Worm (Caenorhabditis elegans): ENCODE data around the gene glt-3.

glt-3 gene

ce11 chrIV:10129957-10130356, at the start of gene glt-3:
Gene glt-3, plus strand, starts transcription at chrIV:10130257.
- no peak for TF ChIP-seq mcd-1 (GFP tag; IDR thresholded peaks at IDR 0.05)
- TF ChIP-seq Y53G8AR.9 (GFP tag; conservative IDR thresholded peaks at IDR 0.05): no peak
- no peak for TF ChIP-seq hsf-1 (GFP tag; IDR thresholded peaks at IDR 0.05)
- no peak for TF ChIP-seq tbx-9 (tag; optimal IDR thresholded peaks at IDR 0.05; ENCODE audit: borderline replicate concordance)
- no peak for TF ChIP-seq F49E8.2 (tag; optimal IDR thresholded peaks at IDR 0.05; ENCODE audit: insufficient read depth)
- TF ChIP-seq akir-1 (GFP tag; optimal IDR thresholded peaks at IDR 0.05): no peak

- no peak for TF ChIP-seq lir-1 (GFP tag; conservative IDR thresholded peaks at IDR 0.05)
- TF ChIP-seq snpc-3.4 (tag; optimal IDR thresholded peaks at IDR 0.05): no peak
- TF ChIP-seq ccch-3 (GFP tag; optimal IDR thresholded peaks at IDR 0.05): no peak
- no peak for TF ChIP-seq sdz-38 (tag; optimal IDR thresholded peaks at IDR 0.05)
- no peak for TF ChIP-seq him-1 (tag; optimal IDR thresholded peaks at IDR 0.05)
- no peak for TF ChIP-seq sea-2 (GFP tag; IDR thresholded peaks at IDR 0.05)
- no peak for TF ChIP-seq aptf-3 (GFP tag; IDR thresholded peaks at IDR 0.05)
- no peak for TF ChIP-seq mcd-1 (GFP tag; IDR thresholded peaks at IDR 0.05)
- no peak for TF ChIP-seq F10E7.11 (tag; optimal IDR thresholded peaks at IDR 0.05)
- no peak for TF ChIP-seq Y53F4B.3 (GFP tag; IDR thresholded peaks at IDR 0.05)
- TF ChIP-seq egrh-3 (GFP tag; IDR thresholded peaks at IDR 0.05): no peak
- no peak for TF ChIP-seq dpl-1 (GFP tag; optimal IDR thresholded peaks at IDR 0.05)
- TF ChIP-seq hlh-26 (GFP tag; conservative IDR thresholded peaks at IDR 0.05): no peak
- no peak for TF ChIP-seq tbx-9 (tag; optimal IDR thresholded peaks at IDR 0.05; ENCODE audit: borderline replicate concordance)
- TF ChIP-seq madf-6 (GFP tag; IDR thresholded peaks at IDR 0.05): no peak
- no peak for TF ChIP-seq Y53G8AR.9 (GFP tag; conservative IDR thresholded peaks at IDR 0.05)
- no peak for TF ChIP-seq gei-17 (GFP tag; optimal IDR thresholded peaks at IDR 0.05)
- no peak for TF ChIP-seq ekl-4 (GFP tag; IDR thresholded peaks at IDR 0.05)
These were observed 49.2 kb upstream of the glt-3 start, which contains the start of gene W01B6.6 for ce11 chrIV:10080816-10081215. Gene W01B6.6, plus strand, starts transcription at chrIV:10081116.

- TF ChIP-seq rec-8 (tag; optimal IDR thresholded peaks at IDR 0.05) (no peak), mcd-1 (GFP tag; IDR thresholded peaks at IDR 0.05) (peak; percentile 44; the same call in 1 of the 2 replicates), egl-18 (GFP tag; IDR thresholded peaks at IDR 0.05) (no peak), lir-1 (GFP tag; conservative IDR thresholded peaks at IDR 0.05) (0 out of 2 replicates have a peak, but pooled peaks have one; percentile 7), nfyb-1 (GFP tag; IDR thresholded peaks at IDR 0.05) (no peak), dox-1 (GFP tag; IDR thresholded peaks at IDR 0.05) (peak; percentile 35; the same call in 1 of the 2 replicates), fkh-3 (tag; optimal IDR thresholded peaks at IDR 0.05) (peak; percentile 10), zfh-2 (GFP tag; conservative IDR thresholded peaks at IDR 0.05) (peak; percentile 95), Y95B8A.8 (GFP tag; IDR thresholded peaks at IDR 0.05) (no peak), egrh-3 (GFP tag; IDR thresholded peaks at IDR 0.05) (peak; percentile 99)
These were observed 45.6 kb upstream of the glt-3 start, which contains the start of gene W01B6.8 for ce11 chrIV:10084323-10084959. Gene W01B6.8, minus strand, starts transcription at chrIV:10084373.

- TF ChIP-seq F49E8.2 (tag; optimal IDR thresholded peaks at IDR 0.05; ENCODE audit: insufficient read depth): peak; percentile 37
- no peak for TF ChIP-seq ccch-3 (GFP tag; optimal IDR thresholded peaks at IDR 0.05)
- TF ChIP-seq him-1 (tag; optimal IDR thresholded peaks at IDR 0.05): peak; percentile 4
- no peak for TF ChIP-seq egrh-3 (GFP tag; IDR thresholded peaks at IDR 0.05)
- no peak for TF ChIP-seq hsf-1 (GFP tag; IDR thresholded peaks at IDR 0.05)
- no peak for TF ChIP-seq snpc-4 (GFP tag; optimal IDR thresholded peaks at IDR 0.05)
- peak in 2 of 4 experiments; percentile 26 to 46 for TF ChIP-seq snpc-4 (tag; optimal IDR thresholded peaks at IDR 0.05)
- no peak for TF ChIP-seq ceh-91 (GFP tag; IDR thresholded peaks at IDR 0.05)
- TF ChIP-seq tbp1 (GFP tag; optimal IDR thresholded peaks at IDR 0.05): peak; percentile 23
- peak; percentile 55 for TF ChIP-seq snpc-3.4 (tag; optimal IDR thresholded peaks at IDR 0.05)
- no peak for TF ChIP-seq somi-1 (GFP tag; optimal IDR thresholded peaks at IDR 0.05)
- peak; percentile 91 for TF ChIP-seq F23B12.7 (tag; optimal IDR thresholded peaks at IDR 0.05; ENCODE audit: insufficient read depth)
- TF ChIP-seq mcd-1 (GFP tag; IDR thresholded peaks at IDR 0.05): peak; percentile 91
- TF ChIP-seq attf-3 (GFP tag; conservative IDR thresholded peaks at IDR 0.05): peak; percentile 62; the same call in 1 of the 2 replicates
- TF ChIP-seq pbrm-1 (GFP tag; IDR thresholded peaks at IDR 0.05): no peak
- TF ChIP-seq dpff-1 (tag; optimal IDR thresholded peaks at IDR 0.05): no peak
- TF ChIP-seq attf-5 (GFP tag; optimal IDR thresholded peaks at IDR 0.05): peak; percentile 74
- TF ChIP-seq unc-130 (GFP tag; optimal IDR thresholded peaks at IDR 0.05): peak; percentile 17
These were observed 44.5 kb upstream of the glt-3 start, which contains the start of the genes col-2 and ndc-80 for ce11 chrIV:10085401-10086187. Gene col-2, minus strand, starts transcription at chrIV:10085451. Gene ndc-80, plus strand, starts transcription at chrIV:10086137.
